Fruit fly (Drosophila melanogaster) Kc167 (cell line): Measurements from ENCODE around the gene CG1288.

Source experiments
- Myc ChIP-seq: fragments of >200 bp; optimal IDR thresholded peaks from 2 replicates; lab custom pipeline; 2017; ENCODE audit warnings: missing external identifiers
- psq ChIP-seq: fragments of >200 bp; optimal IDR thresholded peaks from 2 replicates; lab custom pipeline; 2017; ENCODE audit warnings: missing external identifiers
- ttk ChIP-seq: sonication (Bioruptor generic); optimal IDR thresholded peaks from 2 replicates; lab custom pipeline; 2017; ENCODE audit warnings: missing external identifiers

DNA sequence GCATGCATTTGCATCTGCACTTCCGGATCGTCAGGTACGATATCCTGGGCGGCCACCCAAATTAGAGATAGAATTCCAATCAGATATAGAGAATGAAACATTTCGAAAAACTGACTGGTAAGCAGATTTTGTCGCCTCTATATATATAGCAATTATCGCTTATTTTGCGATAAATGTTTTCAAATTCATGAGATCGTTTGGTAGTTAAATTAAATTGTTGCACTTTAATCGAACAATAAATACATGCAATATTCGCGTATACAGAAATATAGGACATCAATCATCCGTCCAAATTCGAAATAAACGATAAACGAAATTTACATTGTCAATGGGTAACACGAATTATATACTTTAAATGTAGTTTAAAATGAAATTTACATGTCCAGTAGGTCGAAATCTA, 43.6 kb upstream of the CG1288 start, which contains the start of gene Obp84a:
- TF ChIP-seq ttk (lab: Kevin White, UChicago) (no peak), psq (lab: Kevin White, UChicago) (no peak), Myc (lab: Kevin White, UChicago) (no peak)
